Fruit fly (Drosophila melanogaster): ENCODE data around the gene CG17298.

CG17298 gene

DNA sequence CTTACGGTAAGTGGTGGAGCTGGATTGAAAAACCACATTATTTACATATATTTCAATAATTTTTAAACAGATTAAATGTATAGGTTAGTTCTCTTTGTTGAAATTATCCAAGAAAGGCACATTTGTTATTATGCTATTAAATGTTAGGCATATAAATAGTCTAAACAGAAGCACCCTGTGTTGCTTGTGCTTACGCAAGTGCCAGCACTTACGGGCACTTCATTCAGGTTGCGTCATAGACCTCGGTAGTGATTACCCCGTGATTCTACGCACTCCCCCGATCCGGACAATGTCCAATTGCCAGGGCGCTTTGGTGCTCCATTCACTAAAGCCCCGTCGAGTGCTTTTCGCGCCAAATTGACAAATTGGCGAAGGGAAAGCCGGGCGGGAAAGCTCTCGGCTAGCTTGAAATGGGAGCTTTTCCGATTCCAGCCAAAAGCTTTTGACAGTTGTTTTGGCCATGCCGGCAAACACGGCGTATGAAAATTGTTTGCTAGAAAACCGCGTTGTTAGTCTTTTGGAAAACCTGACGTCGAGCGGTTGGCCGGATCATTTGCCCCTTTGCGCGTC is 36.4 kb upstream of the CG17298 start, which contains the start of gene ETHR (continued):
- TF ChIP-seq nerfin-2 (GFP tag; IDR thresholded peaks at IDR 0.05; ENCODE audit: partially characterized antibody) (no peak), CG6683 (GFP tag; optimal IDR thresholded peaks at IDR 0.05) (peak; percentile 27), CG11560 (tag; IDR thresholded peaks at IDR 0.05) (no peak), pnt (GFP tag; optimal IDR thresholded peaks at IDR 0.05) (no peak), Trl (optimal IDR thresholded peaks at IDR 0.05) (no peak), Trl (GFP tag; optimal IDR thresholded peaks at IDR 0.05) (peak; percentile 10), NfI (GFP tag; optimal IDR thresholded peaks at IDR 0.05) (peak; percentile 30), CG12769 (tag; optimal IDR thresholded peaks at IDR 0.05) (peak; percentile 91), CG1792 (GFP tag; optimal IDR thresholded peaks at IDR 0.05) (no peak), CG2712 (tag; optimal IDR thresholded peaks at IDR 0.05) (no peak), NFAT (GFP tag; IDR thresholded peaks at IDR 0.05) (0 out of 2 replicates have a peak, but pooled peaks have one; percentile 38), dati (GFP tag; IDR thresholded peaks at IDR 0.05) (no peak), CG18476 (GFP tag; optimal IDR thresholded peaks at IDR 0.05) (no peak), CG13424 (tag; optimal IDR thresholded peaks at IDR 0.05) (peak; percentile 51), az2 (GFP tag; optimal IDR thresholded peaks at IDR 0.05) (no peak), CG15601 (tag; optimal IDR thresholded peaks at IDR 0.05) (no peak), onecut (GFP tag; IDR thresholded peaks at IDR 0.05) (peak; percentile 10; the same call in 1 of the 2 replicates), sug (tag; optimal IDR thresholded peaks at IDR 0.05) (peak; percentile 84), lab (GFP tag; optimal IDR thresholded peaks at IDR 0.05) (peak; percentile 87), dmrt99B (tag; optimal IDR thresholded peaks at IDR 0.05) (peak; percentile 17), CG4282 (GFP tag; optimal IDR thresholded peaks at IDR 0.05) (no peak), Ptx1 (GFP tag; IDR thresholded peaks at IDR 0.05) (peak; percentile 48), CG2116 (GFP tag; optimal IDR thresholded peaks at IDR 0.05) (no peak), CG1024 (GFP tag; IDR thresholded peaks at IDR 0.05) (no peak), chinmo (GFP tag; IDR thresholded peaks at IDR 0.05; ENCODE audit: partially characterized antibody) (peak; percentile 84; the same call in 2 of the 4 replicates), Ada2b (GFP tag; IDR thresholded peaks at IDR 0.05) (no peak), nerfin-1 (tag; optimal IDR thresholded peaks at IDR 0.05) (no peak), Doc3 (GFP tag; IDR thresholded peaks at IDR 0.05; ENCODE audit: partially characterized antibody) (no peak), sens-2 (GFP tag; IDR thresholded peaks at IDR 0.05) (peak; percentile 34; the same call in 1 of the 2 replicates), CG12942 (GFP tag; optimal IDR thresholded peaks at IDR 0.05) (no peak), CG7786 (GFP tag; optimal IDR thresholded peaks at IDR 0.05) (no peak), NC2α (GFP tag; optimal IDR thresholded peaks at IDR 0.05) (no peak), mam (GFP tag; optimal IDR thresholded peaks at IDR 0.05) (no peak), Eip74EF (GFP tag; optimal IDR thresholded peaks at IDR 0.05) (peak in 1 of 2 experiments; percentile 15), Nf-YC (tag; optimal IDR thresholded peaks at IDR 0.05) (peak; percentile 56), CG15514 (GFP tag; optimal IDR thresholded peaks at IDR 0.05) (peak; percentile 45), bcd (GFP tag; optimal IDR thresholded peaks at IDR 0.05) (peak; percentile 39), H15 (GFP tag; IDR thresholded peaks at IDR 0.05) (no peak), jing (GFP tag; optimal IDR thresholded peaks at IDR 0.05) (no peak)

dm6 chr3R:21252478-21252877 is 30.5 kb upstream of the CG17298 start:
- TF ChIP-seq CG12769 (tag; optimal IDR thresholded peaks at IDR 0.05): no peak
- peak; percentile 75 for TF ChIP-seq CTCF (GFP tag; optimal IDR thresholded peaks at IDR 0.05)
- TF ChIP-seq CG10979 (tag; optimal IDR thresholded peaks at IDR 0.05): peak; percentile 83

Data from whole organism, embryonic.